Worm (Caenorhabditis elegans) whole organism, L2 larva: Measurements from ENCODE around the gene Y39A1A.2.

ENCODE experiments used
- C34F6.9 ChIP-seq: fragments of 150-350 bp; optimal IDR thresholded peaks from 2 replicates; lab custom pipeline; 2014; ENCODE audit warnings: missing biosample characterization, missing genetic modification characterization
- R02D3.7 ChIP-seq: fragments of 150-350 bp; optimal IDR thresholded peaks from 2 replicates; lab custom pipeline; 2014; ENCODE audit warnings: missing biosample characterization, missing genetic modification characterization
- Y55F3AM.14 ChIP-seq: fragments of 200-800 bp; sonication (Bioruptor generic); optimal IDR thresholded peaks from 2 replicates; lab custom pipeline; 2018; ENCODE audit warnings: mild to moderate bottlenecking, missing genetic modification characterization, missing compliant biosample characterization
- ZK546.5 ChIP-seq: sonication (generic microtip); optimal IDR thresholded peaks from 2 replicates; lab custom pipeline; 2017; ENCODE audit warnings: missing biosample characterization, missing genetic modification characterization
- ama-1 ChIP-seq: fragments of 150-350 bp; optimal IDR thresholded peaks from 2 replicates; lab custom pipeline; 2018; ENCODE audit warnings: inconsistent platforms
- blmp-1 ChIP-seq: sonication (generic microtip); optimal IDR thresholded peaks from 2 replicates; lab custom pipeline; 2017; ENCODE audit warnings: missing genetic modification characterization, mild to moderate bottlenecking, missing compliant biosample characterization, antibody characterized with exemption, moderate library complexity; ENCODE audit not compliant: insufficient read depth
- ceh-16 ChIP-seq: fragments of 150-350 bp; optimal IDR thresholded peaks from 2 replicates; lab custom pipeline; 2014; ENCODE audit warnings: missing biosample characterization, missing genetic modification characterization
- ceh-82 ChIP-seq: fragments of 150-350 bp; optimal IDR thresholded peaks from 2 replicates; lab custom pipeline; 2014; ENCODE audit warnings: missing biosample characterization, missing genetic modification characterization
- crh-2 ChIP-seq: sonication (generic microtip); optimal IDR thresholded peaks from 2 replicates; lab custom pipeline; 2017; ENCODE audit warnings: missing biosample characterization, missing genetic modification characterization
- egl-27 ChIP-seq: sonication (generic microtip); optimal IDR thresholded peaks from 3 replicates; lab custom pipeline; 2017; ENCODE audit warnings: missing biosample characterization, missing genetic modification reagents, missing genetic modification characterization
- elt-1 ChIP-seq: fragments of 150-350 bp; optimal IDR thresholded peaks from 2 replicates; lab custom pipeline; 2014; ENCODE audit warnings: missing biosample characterization, missing genetic modification characterization
- gmeb-1 ChIP-seq: fragments of 150-350 bp; optimal IDR thresholded peaks from 2 replicates; lab custom pipeline; 2014; ENCODE audit warnings: missing biosample characterization, missing genetic modification characterization
- lin-11 ChIP-seq: fragments of 150-350 bp; sonication (generic microtip); optimal IDR thresholded peaks from 2 replicates; lab custom pipeline; 2014; ENCODE audit warnings: missing biosample characterization, missing genetic modification characterization, inconsistent platforms, mixed read lengths
- lin-13 ChIP-seq: fragments of 150-350 bp; optimal IDR thresholded peaks from 2 replicates; lab custom pipeline; 2014; ENCODE audit warnings: missing biosample characterization, missing genetic modification reagents, missing genetic modification characterization
- lin-39 ChIP-seq: fragments of 150-350 bp; optimal IDR thresholded peaks from 2 replicates; lab custom pipeline; 2014; ENCODE audit warnings: missing biosample characterization, missing genetic modification reagents, missing genetic modification characterization
- lsy-2 ChIP-seq, 2 experiments: fragments of 150-350 bp in 1 of 2; sonication (generic microtip) in 1 of 2; optimal IDR thresholded peaks; 2 replicates each; lab custom pipeline; 2014 to 2017; ENCODE audit warnings: missing biosample characterization in 2 of 2, missing genetic modification characterization in 2 of 2
- mab-5 ChIP-seq: fragments of 150-350 bp; optimal IDR thresholded peaks from 2 replicates; lab custom pipeline; 2014; ENCODE audit warnings: missing biosample characterization, missing genetic modification characterization
- mbf-1 ChIP-seq: sonication (generic microtip); optimal IDR thresholded peaks from 2 replicates; lab custom pipeline; 2017; ENCODE audit warnings: missing biosample characterization, missing genetic modification characterization
- mdl-1 ChIP-seq, 2 experiments: fragments of 150-350 bp in 1 of 2; sonication (generic microtip) in 1 of 2; optimal IDR thresholded peaks; 2 replicates each; lab custom pipeline; 2017; ENCODE audit warnings: missing biosample characterization in 2 of 2, missing genetic modification characterization in 2 of 2
- nhr-10 ChIP-seq: sonication (generic microtip); optimal IDR thresholded peaks from 2 replicates; lab custom pipeline; 2017; ENCODE audit warnings: missing biosample characterization, missing genetic modification characterization
- nhr-12 ChIP-seq: fragments of 150-350 bp; optimal IDR thresholded peaks from 2 replicates; lab custom pipeline; 2014; ENCODE audit warnings: missing biosample characterization, missing genetic modification characterization
- nhr-129 ChIP-seq: fragments of 150-350 bp; optimal IDR thresholded peaks from 2 replicates; lab custom pipeline; 2014; ENCODE audit warnings: missing biosample characterization, missing genetic modification characterization
- nhr-21 ChIP-seq: fragments of 150-350 bp; optimal IDR thresholded peaks from 2 replicates; lab custom pipeline; 2014; ENCODE audit warnings: missing biosample characterization, missing genetic modification characterization
- nhr-23 ChIP-seq: fragments of 150-350 bp; optimal IDR thresholded peaks from 2 replicates; lab custom pipeline; 2014; ENCODE audit warnings: missing biosample characterization, missing genetic modification reagents, missing genetic modification characterization
- nhr-25 ChIP-seq: fragments of 150-350 bp; sonication (generic microtip); optimal IDR thresholded peaks from 3 replicates; lab custom pipeline; 2014; ENCODE audit warnings: missing biosample characterization, missing genetic modification characterization
- nhr-77 ChIP-seq: fragments of 150-350 bp; optimal IDR thresholded peaks from 2 replicates; lab custom pipeline; 2014; ENCODE audit warnings: missing biosample characterization, missing genetic modification characterization
- peb-1 ChIP-seq: fragments of 150-350 bp; optimal IDR thresholded peaks from 2 replicates; lab custom pipeline; 2014; ENCODE audit warnings: missing biosample characterization, missing genetic modification characterization
- sem-4 ChIP-seq: fragments of 150-350 bp; optimal IDR thresholded peaks from 2 replicates; lab custom pipeline; 2014; ENCODE audit warnings: missing biosample characterization, missing genetic modification reagents, missing genetic modification characterization
- skn-1 ChIP-seq: sonication (generic microtip); optimal IDR thresholded peaks from 2 replicates; lab custom pipeline; 2017; ENCODE audit warnings: missing biosample characterization, missing genetic modification characterization
- sma-3 ChIP-seq: sonication (generic microtip); optimal IDR thresholded peaks from 2 replicates; lab custom pipeline; 2016; ENCODE audit warnings: missing genetic modification reagents, missing genetic modification characterization, missing compliant biosample characterization
- snpc-4 ChIP-seq: fragments of 150-350 bp; optimal IDR thresholded peaks from 2 replicates; lab custom pipeline; 2014; ENCODE audit warnings: missing biosample characterization, missing genetic modification characterization
- unc-39 ChIP-seq: fragments of 150-350 bp; optimal IDR thresholded peaks from 2 replicates; lab custom pipeline; 2014; ENCODE audit warnings: missing biosample characterization, missing genetic modification characterization
- unc-55 ChIP-seq: fragments of 150-350 bp; sonication (generic microtip); optimal IDR thresholded peaks from 3 replicates; lab custom pipeline; 2014; ENCODE audit warnings: missing biosample characterization, missing genetic modification reagents, missing genetic modification characterization
- unc-62 ChIP-seq: fragments of 150-350 bp; optimal IDR thresholded peaks from 2 replicates; lab custom pipeline; 2014; ENCODE audit warnings: missing biosample characterization, missing genetic modification reagents, missing genetic modification characterization
- ztf-1 ChIP-seq: fragments of 200-800 bp; sonication (Bioruptor generic); conservative IDR thresholded peaks from 2 replicates; pipeline ENCODE4 v1.3.6; 2022; ENCODE audit warnings: missing genetic modification characterization, missing compliant biosample characterization
- ztf-11 ChIP-seq: sonication (generic microtip); optimal IDR thresholded peaks from 2 replicates; lab custom pipeline; 2017; ENCODE audit warnings: missing biosample characterization, missing genetic modification characterization
- ztf-4 ChIP-seq: fragments of 150-350 bp; optimal IDR thresholded peaks from 2 replicates; lab custom pipeline; 2014; ENCODE audit warnings: missing biosample characterization, missing genetic modification characterization

Y39A1A.2 gene

DNA sequence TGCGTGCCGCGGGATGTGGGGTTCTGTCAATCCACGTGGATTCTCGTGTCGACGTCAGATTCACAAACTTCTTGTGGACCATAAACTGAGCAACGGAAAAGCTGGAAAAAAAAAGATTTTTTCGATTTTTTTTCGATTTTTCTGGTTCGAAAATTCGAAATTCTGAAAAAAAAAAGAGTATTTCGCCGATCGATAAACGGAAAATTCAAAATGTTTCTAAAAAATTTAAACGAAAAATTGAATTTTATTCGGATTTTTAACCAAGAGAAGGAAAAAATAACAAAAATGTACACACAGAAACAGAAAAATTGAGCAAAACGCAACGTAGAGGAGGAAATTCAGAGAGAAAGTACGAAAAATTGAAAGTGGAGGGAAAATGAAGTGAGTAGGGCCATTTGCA is 7.0 kb downstream of the Y39A1A.2 start, which contains the start of gene Y39A1A.3:
TSS of gene Y39A1A.3 (minus strand) at position 101 of the 400 bp plus-strand sequence.
- TF ChIP-seq nhr-12, result no peak
- no peak for TF ChIP-seq lsy-2 (tag; optimal IDR thresholded peaks at IDR 0.05; lab: Kevin White, UChicago)
- no peak for TF ChIP-seq elt-1
- TF ChIP-seq skn-1, result no peak
- no peak for TF ChIP-seq gmeb-1 (tag; lab: Kevin White, UChicago)
- TF ChIP-seq unc-55, result no peak
- no peak for TF ChIP-seq lin-39 (tag; lab: Kevin White, UChicago)
- no peak for TF ChIP-seq ztf-4 (tag; lab: Kevin White, UChicago)
- no peak for TF ChIP-seq ceh-16
- TF ChIP-seq nhr-21 (tag; lab: Kevin White, UChicago), result no peak
- TF ChIP-seq lin-11, result no peak
- TF ChIP-seq sma-3 (GFP tag; lab: Kevin White, UChicago), result no peak
- no peak for TF ChIP-seq mbf-1 (tag; lab: Kevin White, UChicago)
- TF ChIP-seq nhr-25 (tag; lab: Kevin White, UChicago), result no peak
- TF ChIP-seq blmp-1 (tag; lab: Kevin White, UChicago), result no peak

ce11 chrIII:10595066-10595465 is 8.3 kb downstream of the Y39A1A.2 start, which contains the start of gene Y45F3A.9:
Y45F3A.9 (minus strand) TSS chrIII:10595166.
- TF ChIP-seq unc-62 (no peak), unc-55 (no peak), lin-13 (GFP tag; lab: Kevin White, UChicago) (no peak)

- TF ChIP-seq C34F6.9 (tag; lab: Kevin White, UChicago) (no peak), nhr-23 (tag; lab: Kevin White, UChicago) (no peak), ztf-1 (GFP tag; lab: Robert Waterston, UW) (no peak), skn-1 (no peak), nhr-21 (tag; lab: Kevin White, UChicago) (no peak), blmp-1 (tag; lab: Kevin White, UChicago) (no peak), ama-1 (lab: Kevin White, UChicago) (no peak), egl-27 (no peak), R02D3.7 (no peak), nhr-10 (no peak), unc-39 (tag; lab: Kevin White, UChicago) (no peak), mbf-1 (tag; lab: Kevin White, UChicago) (no peak), mdl-1 (tag; optimal IDR thresholded peaks at IDR 0.05; lab: Kevin White, UChicago) (no peak), gmeb-1 (tag; lab: Kevin White, UChicago) (no peak), ceh-16 (no peak), sem-4 (no peak), mab-5 (tag; lab: Kevin White, UChicago) (no peak)
Observed at ce11 chrIII:10592729-10593128, 10.6 kb downstream of the Y39A1A.2 start, which contains the start of gene Y45F3A.8. Y45F3A.8 (minus strand) TSS chrIII:10592829.

- no peak for TF ChIP-seq ztf-11
- TF ChIP-seq peb-1, result no peak
- TF ChIP-seq unc-39 (tag; lab: Kevin White, UChicago), result no peak
- TF ChIP-seq snpc-4 (tag; lab: Kevin White, UChicago), result no peak
- TF ChIP-seq crh-2, result no peak
- TF ChIP-seq ztf-1 (GFP tag; lab: Robert Waterston, UW), result no peak
- TF ChIP-seq R02D3.7, result no peak
- no peak for TF ChIP-seq nhr-129
- TF ChIP-seq ZK546.5 (tag; lab: Kevin White, UChicago), result no peak
- no peak for TF ChIP-seq nhr-12
- TF ChIP-seq ceh-82 (tag; lab: Kevin White, UChicago), result no peak
- TF ChIP-seq nhr-10, result no peak
- no peak for TF ChIP-seq Y55F3AM.14 (GFP tag; lab: Kevin White, UChicago)
- TF ChIP-seq lin-39 (tag; lab: Kevin White, UChicago), result no peak
- no peak for TF ChIP-seq nhr-21 (tag; lab: Kevin White, UChicago)
- no peak for TF ChIP-seq nhr-77
- TF ChIP-seq nhr-25 (tag; lab: Kevin White, UChicago), result no peak
- TF ChIP-seq egl-27, result no peak
- no peak for TF ChIP-seq gmeb-1 (tag; lab: Kevin White, UChicago)
Observed at ce11 chrIII:10592074-10592473, 11.3 kb downstream of the Y39A1A.2 start.
